Worm (Caenorhabditis elegans): Measurements from ENCODE around the gene vrp-1.

DNA sequence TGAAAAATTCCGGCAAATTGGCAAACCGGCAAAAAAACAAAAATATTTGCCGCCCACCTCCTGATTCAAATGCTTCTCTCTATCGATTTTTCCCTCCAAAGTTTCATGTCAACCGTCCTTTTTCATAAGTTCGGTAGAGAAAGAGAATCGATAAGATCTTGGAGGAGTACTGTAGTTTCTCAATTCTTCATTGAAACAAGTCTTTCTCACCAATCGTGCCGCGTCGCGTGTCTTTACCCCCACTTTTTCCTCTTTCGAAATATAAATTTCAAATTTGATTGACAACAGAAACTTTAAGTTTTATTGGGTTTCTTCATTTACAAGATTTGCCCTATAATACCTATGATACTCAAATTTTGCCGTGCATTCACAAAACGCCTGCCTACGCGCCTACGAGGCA, 6.2 kb downstream of the vrp-1 start:
- TF ChIP-seq ama-1 (optimal IDR thresholded peaks at IDR 0.05) (no peak), tbx-11 (GFP tag; IDR thresholded peaks at IDR 0.05) (no peak), B0310.2 (tag; optimal IDR thresholded peaks at IDR 0.05) (no peak), pes-1 (GFP tag; IDR thresholded peaks at IDR 0.05) (no peak)

All from whole organism, early embryonic.